Worm (Caenorhabditis elegans) whole organism, L3 larva: ENCODE measurements around the gene F26D2.10.

Experiments used
- aly-2 ChIP-seq: fragments of 150-350 bp; optimal IDR thresholded peaks from 2 replicates; lab custom pipeline; 2014; ENCODE audit warnings: missing biosample characterization, missing genetic modification characterization
- ama-1 ChIP-seq: fragments of 150-350 bp; optimal IDR thresholded peaks from 2 replicates; lab custom pipeline; 2018
- elt-3 ChIP-seq, 3 experiments: fragments of 150-350 bp in 1 of 3; sonication (generic microtip) in 2 of 3; optimal IDR thresholded peaks; 2 replicates in 2 of 3; 4 replicates in 1 of 3; lab custom pipeline; 2014 to 2017; ENCODE audit warnings: missing biosample characterization in 3 of 3, missing genetic modification characterization in 3 of 3
- lin-39 ChIP-seq: fragments of 150-350 bp; optimal IDR thresholded peaks from 2 replicates; lab custom pipeline; 2018; ENCODE audit warnings: missing biosample characterization, missing genetic modification reagents, missing genetic modification characterization
- nhr-25 ChIP-seq: sonication (generic microtip); optimal IDR thresholded peaks from 2 replicates; lab custom pipeline; 2017; ENCODE audit warnings: missing biosample characterization, missing genetic modification characterization
- nhr-28 ChIP-seq: fragments of 150-350 bp; optimal IDR thresholded peaks from 2 replicates; lab custom pipeline; 2014; ENCODE audit warnings: missing biosample characterization, missing genetic modification characterization
- pha-4 ChIP-seq: fragments of 150-350 bp; optimal IDR thresholded peaks from 2 replicates; lab custom pipeline; 2014; ENCODE audit warnings: missing biosample characterization, missing genetic modification reagents, missing genetic modification characterization
- pqm-1 ChIP-seq: fragments of 150-350 bp; optimal IDR thresholded peaks from 2 replicates; lab custom pipeline; 2017; ENCODE audit warnings: missing biosample characterization, missing genetic modification characterization, inconsistent platforms
- skn-1 ChIP-seq: fragments of 150-350 bp; optimal IDR thresholded peaks from 2 replicates; lab custom pipeline; 2014; ENCODE audit warnings: missing biosample characterization, missing genetic modification characterization
- unc-39 ChIP-seq: sonication (generic microtip); optimal IDR thresholded peaks from 4 replicates; lab custom pipeline; 2017; ENCODE audit warnings: missing biosample characterization, missing genetic modification characterization
- unc-62 ChIP-seq: fragments of 150-350 bp; sonication (generic microtip); optimal IDR thresholded peaks from 4 replicates; lab custom pipeline; 2014; ENCODE audit warnings: missing biosample characterization, missing genetic modification reagents, missing genetic modification characterization
- zag-1 ChIP-seq: fragments of 150-350 bp; optimal IDR thresholded peaks from 2 replicates; lab custom pipeline; 2014; ENCODE audit warnings: missing biosample characterization, missing genetic modification characterization

ce11 chrV:16433471-16433870 lies 4.1 kb upstream of the F26D2.10 start, which contains the start of gene clec-234:
- TF ChIP-seq skn-1 (tag; lab: Kevin White, UChicago): no peak
- TF ChIP-seq ama-1 (lab: Kevin White, UChicago): no peak
- TF ChIP-seq unc-39 (tag; lab: Kevin White, UChicago): no peak
- TF ChIP-seq nhr-28: no peak
- no peak for TF ChIP-seq zag-1 (tag; lab: Kevin White, UChicago)
- no peak for TF ChIP-seq pha-4
- no peak for TF ChIP-seq pqm-1 (tag; lab: Kevin White, UChicago)
- TF ChIP-seq nhr-25 (tag; lab: Kevin White, UChicago): no peak
- TF ChIP-seq aly-2 (tag; lab: Kevin White, UChicago): no peak
- no peak for TF ChIP-seq unc-62 (GFP tag; lab: Kevin White, UChicago)
- no peak for TF ChIP-seq lin-39 (tag; lab: Kevin White, UChicago)
- no peak for TF ChIP-seq elt-3 (tag; optimal IDR thresholded peaks at IDR 0.05; lab: Kevin White, UChicago)
